Fruit fly (Drosophila melanogaster) ovary, adult (tissue): ENCODE measurements around the gene hec.

Experiments used
- CG17801 ChIP-seq: fragments of 200-800 bp; optimal IDR thresholded peaks from 2 replicates; lab custom pipeline; 2019; ENCODE audit warnings: missing biosample characterization, mild to moderate bottlenecking, missing genetic modification characterization, moderate library complexity; ENCODE audit not compliant: partially characterized antibody

Gene hec

DNA sequence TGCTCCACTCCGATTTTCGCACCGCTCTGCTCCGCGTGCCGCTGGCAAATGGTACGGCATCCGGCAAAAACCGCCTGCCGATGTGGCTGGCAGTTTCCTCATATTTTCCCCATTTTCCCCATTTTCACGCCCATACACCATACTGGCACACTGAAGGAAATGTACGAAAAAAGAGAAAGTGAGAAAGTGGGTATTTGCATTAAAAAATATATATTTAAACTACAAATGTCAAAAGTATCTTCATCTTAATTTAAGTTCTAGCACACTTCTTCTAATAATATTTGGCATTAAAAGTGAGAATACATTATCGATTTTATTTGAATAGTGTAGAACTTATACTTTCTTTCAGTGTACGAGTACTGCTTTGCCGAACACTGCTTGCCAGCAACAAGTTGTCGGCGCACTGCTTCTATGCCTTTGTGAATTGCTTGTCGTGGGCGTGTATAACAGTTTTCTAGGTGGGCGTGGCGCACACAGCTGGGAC is at the start of gene hec:
TSS of gene hec (minus strand) at position 51 of the 484 bp plus-strand sequence.
- TF ChIP-seq CG17801: no peak

DNA sequence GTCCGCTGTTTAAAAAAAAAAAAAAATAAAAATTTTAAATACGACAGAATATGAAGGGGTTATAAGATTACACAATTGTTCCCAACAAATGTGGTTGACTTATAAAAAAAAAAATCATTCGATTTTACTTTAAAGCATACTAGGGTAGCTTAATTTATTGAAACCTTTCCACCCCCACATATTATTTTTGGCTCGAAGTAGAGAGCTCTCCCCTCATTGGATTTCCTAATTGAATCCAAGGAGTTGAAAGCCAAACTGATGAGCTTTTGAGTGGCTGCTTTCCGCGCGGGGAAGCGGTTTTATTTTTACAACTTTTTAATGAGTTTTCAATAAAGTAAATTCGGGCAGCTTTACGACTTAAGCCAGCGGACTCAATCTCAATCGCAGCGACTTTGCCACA is 47.5 kb upstream of the hec start, which contains the start of gene CG15719:
TSS of gene CG15719 (minus strand) at position 101 of the 400 bp plus-strand sequence.
- no peak for TF ChIP-seq CG17801

dm6 chrX:12988025-12988801 is 31.0 kb upstream of the hec start, which contains the start of gene rsh:
rsh (plus strand) TSS chrX:12988615.
- no peak for TF ChIP-seq CG17801

dm6 chrX:12986948-12987450 is 29.7 kb upstream of the hec start:
- no peak for TF ChIP-seq CG17801

DNA sequence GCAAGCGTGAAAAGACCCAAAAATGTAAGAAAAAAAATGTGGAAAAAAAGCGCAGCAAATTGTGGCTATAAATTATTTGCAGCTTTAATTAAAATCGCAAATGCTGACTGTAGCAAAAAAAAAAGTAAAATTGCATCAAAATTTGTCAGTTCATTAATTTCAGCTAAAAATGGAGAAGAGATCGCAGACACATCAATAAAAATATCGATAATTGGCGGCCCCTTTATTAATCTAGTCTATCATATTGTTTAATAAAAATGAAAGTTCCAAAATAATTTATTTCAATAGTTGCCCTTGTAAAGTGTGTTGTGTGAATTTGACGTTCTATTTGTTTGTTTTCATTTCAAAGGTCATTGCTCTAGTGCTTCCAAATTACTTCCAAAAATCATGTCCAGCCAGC is 27.0 kb upstream of the hec start, which contains the start of gene CG32643:
TSS of gene CG32643 (plus strand) at position 301 of the 400 bp plus-strand sequence.
- no peak for TF ChIP-seq CG17801

- TF ChIP-seq CG17801: no peak
These were observed 18.9 kb upstream of the hec start, which contains the start of gene CG12716 for dm6 chrX:12976131-12976530. CG12716 (minus strand) TSS chrX:12976231.

DNA sequence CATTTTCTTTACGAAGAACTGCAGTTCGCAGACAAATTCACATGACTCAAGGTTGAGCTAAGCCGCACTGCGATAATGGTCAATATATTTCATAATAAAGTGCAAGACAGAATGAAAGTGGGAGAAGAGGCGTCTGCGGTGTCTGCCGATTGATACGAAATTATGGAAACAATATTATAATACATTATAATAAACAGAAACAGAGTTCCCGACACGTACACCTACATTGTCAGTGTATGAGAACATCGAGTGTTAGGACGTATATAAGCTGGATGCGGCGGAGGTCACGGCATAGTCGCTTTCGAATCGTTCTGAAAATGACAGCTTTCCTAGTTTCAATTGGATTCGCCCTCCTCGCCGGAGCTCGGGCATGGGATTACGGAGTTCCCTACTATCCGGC is 13.1 kb upstream of the hec start, which contains the start of gene CG15721:
TSS of gene CG15721 (plus strand) at position 301 of the 400 bp plus-strand sequence.
- no peak for TF ChIP-seq CG17801

- TF ChIP-seq CG17801: no peak
These were observed 10.2 kb upstream of the hec start, which contains the start of gene Mur11Da for dm6 chrX:12967296-12967938. Mur11Da (plus strand) TSS chrX:12967888.

DNA sequence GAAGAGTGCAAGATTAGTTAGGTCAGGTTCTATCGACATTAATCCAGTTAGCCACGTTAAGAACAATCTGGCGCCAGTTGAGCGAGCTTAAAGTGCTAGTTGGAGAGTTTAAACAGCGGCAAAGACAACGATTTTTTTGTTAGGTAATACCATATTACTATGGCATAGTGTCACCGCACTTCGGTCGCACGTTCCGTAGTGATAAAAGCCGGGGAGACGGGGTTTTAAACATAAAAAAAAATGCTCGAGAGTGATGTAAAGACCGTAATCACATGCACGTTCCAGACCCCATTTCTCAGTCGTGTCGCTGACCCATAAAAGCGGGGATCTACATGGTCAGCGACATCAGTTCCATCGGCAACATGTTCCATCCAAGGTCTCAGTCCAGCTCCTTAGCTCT is 1.7 kb upstream of the hec start, which contains the start of gene CG32642:
TSS of gene CG32642 (plus strand) at position 301 of the 400 bp plus-strand sequence.
- no peak for TF ChIP-seq CG17801

DNA sequence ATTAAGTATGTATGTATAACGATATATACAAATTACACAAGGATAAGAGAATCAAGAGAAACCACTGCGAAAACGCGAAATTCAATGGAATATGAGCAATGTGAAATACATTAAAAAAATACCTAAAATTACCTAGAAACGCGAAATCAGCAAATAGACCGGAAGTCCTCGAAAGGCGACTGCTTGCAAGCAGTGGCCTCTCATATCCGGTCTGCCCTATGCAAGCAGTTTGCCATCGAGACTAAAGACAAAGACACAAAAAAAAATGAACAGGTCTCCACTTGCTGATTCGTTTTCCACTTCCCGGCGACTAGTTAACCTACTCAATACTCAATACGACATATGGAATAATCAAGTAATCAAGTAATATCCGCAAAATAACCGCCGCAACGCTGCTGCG is 9.6 kb downstream of the hec start:
- no peak for TF ChIP-seq CG17801

- no peak for TF ChIP-seq CG17801
These were observed 16.9 kb downstream of the hec start for dm6 chrX:12940396-12940795.

DNA sequence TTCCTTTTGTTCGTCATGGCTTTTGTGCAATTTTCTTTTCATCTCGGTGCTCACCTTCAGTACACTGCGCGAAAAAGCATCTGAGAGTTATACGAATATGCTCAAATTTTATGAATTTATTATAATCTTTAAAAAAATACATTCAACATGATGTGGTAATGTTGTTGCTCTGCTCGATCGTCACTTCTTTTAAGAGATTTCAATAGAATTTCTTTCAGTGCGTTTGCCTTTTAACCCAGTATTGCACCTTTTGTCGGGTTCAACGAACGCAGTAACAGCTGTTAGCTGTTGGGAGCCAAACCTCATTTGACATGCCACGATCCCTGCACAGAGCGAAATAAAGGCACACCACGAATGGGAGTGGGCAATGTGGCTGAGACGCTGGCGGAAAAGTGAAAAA is 17.3 kb downstream of the hec start:
- TF ChIP-seq CG17801: no peak

DNA sequence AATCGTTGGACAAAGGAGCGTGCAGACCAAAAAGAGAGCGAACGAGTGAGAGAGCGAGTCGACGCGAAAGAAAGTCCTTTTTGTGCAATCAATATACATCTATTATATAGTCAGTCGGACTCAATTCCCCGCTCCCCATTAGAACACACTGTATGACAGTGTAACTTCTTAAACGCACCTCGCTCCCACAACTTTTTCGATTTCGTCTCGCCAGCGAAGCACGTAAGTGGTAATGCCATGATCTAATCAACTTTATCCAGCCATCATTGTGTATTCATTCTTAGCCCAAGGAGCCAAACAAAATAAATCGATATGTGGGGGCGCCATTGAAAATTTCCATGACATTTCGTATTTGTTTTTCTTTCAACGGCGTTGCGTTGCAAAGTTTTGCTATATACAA is 18.2 kb downstream of the hec start:
- no peak for TF ChIP-seq CG17801

DNA sequence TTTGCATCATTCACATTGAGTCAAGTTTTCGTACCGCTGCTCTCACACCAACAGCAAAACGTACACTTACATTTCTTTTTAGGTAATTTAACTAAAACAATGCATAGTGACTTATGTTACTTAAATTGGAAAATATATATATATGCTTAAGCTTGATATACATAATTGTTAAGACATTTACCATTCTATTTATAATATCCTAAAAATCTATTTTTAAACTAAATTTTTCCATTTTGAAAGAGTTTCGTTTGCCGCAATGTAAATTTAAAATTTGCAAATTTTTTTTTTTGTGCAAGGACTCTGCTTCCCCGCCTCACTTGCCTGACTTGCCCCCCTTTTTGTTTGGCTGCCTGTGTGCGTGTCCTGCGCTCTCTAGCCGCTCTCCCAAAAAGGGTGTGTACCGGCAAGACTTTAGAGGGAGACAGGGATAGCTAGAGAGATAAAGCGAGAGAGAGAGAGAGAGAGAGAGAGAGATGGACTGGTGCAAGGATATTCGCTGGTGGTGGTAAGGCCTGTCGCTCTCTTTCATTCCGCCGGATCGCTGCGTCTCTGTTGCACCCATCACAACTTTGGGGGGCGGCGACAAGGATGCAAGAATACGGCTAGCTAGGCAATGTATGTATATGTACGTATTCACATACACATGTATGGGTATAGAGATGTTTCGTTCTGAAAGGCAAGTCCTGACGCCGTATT is 19.3 kb downstream of the hec start:
- TF ChIP-seq CG17801: no peak

DNA sequence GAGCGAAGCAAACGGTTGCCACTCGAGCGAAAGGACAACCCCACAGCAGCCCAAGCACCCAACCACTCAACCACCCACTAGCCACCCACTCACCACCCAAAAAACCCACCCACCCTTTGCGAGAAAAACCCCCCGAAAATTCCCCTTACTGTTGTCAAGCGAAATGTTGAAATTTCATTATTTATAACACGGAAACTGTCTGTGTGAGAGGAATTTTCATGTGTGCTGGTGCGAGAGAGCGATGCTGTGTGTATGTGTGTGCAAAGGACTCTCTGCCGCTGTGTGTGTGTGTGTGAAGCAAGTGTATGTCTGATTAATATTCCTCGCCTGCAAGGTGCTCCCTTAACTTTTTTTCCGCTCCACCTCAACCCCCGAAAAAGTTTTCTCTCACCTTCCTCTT is 27.4 kb downstream of the hec start:
- no peak for TF ChIP-seq CG17801

dm6 chrX:12927612-12928011 is 29.6 kb downstream of the hec start:
- TF ChIP-seq CG17801: no peak
